Fruit fly (Drosophila melanogaster) whole organism, embryonic: Measurements from ENCODE around the gene Piezo.

Experiments used
- Adf1 ChIP-seq: fragments of 200-800 bp; sonication (Bioruptor generic); IDR thresholded peaks from 2 replicates; pipeline ENCODE4 v1.3.6; 2022; ENCODE audit warnings: missing biosample characterization, missing genetic modification characterization
- CG10979 ChIP-seq: fragments of 200-800 bp; sonication (Bioruptor generic); optimal IDR thresholded peaks from 2 replicates; lab custom pipeline; 2018; ENCODE audit warnings: missing biosample characterization, mild to moderate bottlenecking, missing genetic modification characterization, moderate library complexity
- CG11696 ChIP-seq: fragments of 200-800 bp; sonication (Bioruptor generic); IDR thresholded peaks from 2 replicates; pipeline ENCODE4 v1.3.6; 2022; ENCODE audit warnings: missing biosample characterization, missing genetic modification characterization
- CG12769 ChIP-seq: fragments of 200-800 bp; sonication (Bioruptor generic); optimal IDR thresholded peaks from 2 replicates; lab custom pipeline; 2019; ENCODE audit warnings: missing biosample characterization, mild to moderate bottlenecking, missing genetic modification characterization, moderate library complexity
- CG14441 ChIP-seq: fragments of 200-800 bp; sonication (Bioruptor generic); IDR thresholded peaks from 2 replicates; pipeline ENCODE4 v1.3.6; 2022; ENCODE audit warnings: missing biosample characterization, missing genetic modification characterization
- CG15269 ChIP-seq: fragments of 200-800 bp; sonication (Bioruptor generic); optimal IDR thresholded peaks from 2 replicates; lab custom pipeline; 2018; ENCODE audit warnings: missing biosample characterization, mild to moderate bottlenecking, missing genetic modification characterization, moderate library complexity
- CG18262 ChIP-seq: fragments of 200-800 bp; optimal IDR thresholded peaks from 3 replicates; lab custom pipeline; 2019; ENCODE audit warnings: missing biosample characterization, mild to moderate bottlenecking, missing genetic modification characterization, moderate library complexity
- CG18476 ChIP-seq: fragments of 200-800 bp; sonication (Bioruptor generic); optimal IDR thresholded peaks from 2 replicates; lab custom pipeline; 2016; ENCODE audit warnings: missing biosample characterization, mild to moderate bottlenecking, missing genetic modification characterization
- CG18619 ChIP-seq: fragments of 200-800 bp; sonication (Bioruptor generic); optimal IDR thresholded peaks from 3 replicates; lab custom pipeline; 2017; ENCODE audit warnings: missing biosample characterization, mild to moderate bottlenecking, missing genetic modification characterization
- CG34224 ChIP-seq: fragments of 200-800 bp; sonication (Bioruptor generic); IDR thresholded peaks from 3 replicates; pipeline ENCODE4 v1.3.6; 2022; ENCODE audit warnings: missing biosample characterization, missing genetic modification characterization; ENCODE audit not compliant: partially characterized antibody
- CG4404 ChIP-seq: fragments of 200-800 bp; sonication (Bioruptor generic); IDR thresholded peaks from 2 replicates; pipeline ENCODE4 v1.3.6; 2022; ENCODE audit warnings: missing biosample characterization, missing genetic modification characterization
- CG4707 ChIP-seq: fragments of 200-800 bp; sonication (Bioruptor generic); optimal IDR thresholded peaks from 2 replicates; lab custom pipeline; 2018; ENCODE audit warnings: missing biosample characterization, mild to moderate bottlenecking, missing genetic modification characterization, moderate library complexity
- CG6689 ChIP-seq: fragments of 200-800 bp; sonication (Bioruptor generic); IDR thresholded peaks from 2 replicates; pipeline ENCODE4 v1.3.6; 2022; ENCODE audit warnings: missing biosample characterization, missing genetic modification characterization
- CG6854 ChIP-seq: fragments of 200-800 bp; sonication (Bioruptor generic); optimal IDR thresholded peaks from 3 replicates; lab custom pipeline; 2017; ENCODE audit warnings: missing biosample characterization, mild to moderate bottlenecking, missing genetic modification characterization
- CG7786 ChIP-seq: fragments of 200-800 bp; sonication (Bioruptor generic); optimal IDR thresholded peaks from 2 replicates; lab custom pipeline; 2016; ENCODE audit warnings: missing biosample characterization, missing genetic modification characterization
- CG8924 ChIP-seq: fragments of 200-800 bp; optimal IDR thresholded peaks from 3 replicates; lab custom pipeline; 2019; ENCODE audit warnings: missing biosample characterization, mild to moderate bottlenecking, missing genetic modification characterization, moderate library complexity
- CG9437 ChIP-seq: fragments of 200-800 bp; sonication (Bioruptor generic); optimal IDR thresholded peaks from 2 replicates; lab custom pipeline; 2018; ENCODE audit warnings: missing biosample characterization, mild to moderate bottlenecking, missing genetic modification characterization
- Dad ChIP-seq: fragments of 200-800 bp; sonication (Bioruptor generic); optimal IDR thresholded peaks from 3 replicates; lab custom pipeline; 2016; ENCODE audit warnings: missing biosample characterization, missing genetic modification characterization
- Dref ChIP-seq: fragments of 200-800 bp; sonication (Bioruptor generic); IDR thresholded peaks from 2 replicates; pipeline ENCODE4 v1.3.6; 2022; ENCODE audit warnings: missing biosample characterization, missing genetic modification characterization
- Ets65A ChIP-seq: fragments of 200-800 bp; sonication (Bioruptor generic); peaks from one replicate; lab custom pipeline; 2016; ENCODE audit warnings: missing biosample characterization, missing genetic modification characterization
- Fer1 ChIP-seq: fragments of 200-800 bp; sonication (Bioruptor generic); optimal IDR thresholded peaks from 2 replicates; lab custom pipeline; 2017; ENCODE audit warnings: missing biosample characterization, mild to moderate bottlenecking, missing genetic modification characterization
- Gug ChIP-seq: fragments of 200-800 bp; sonication (Bioruptor generic); IDR thresholded peaks from 4 replicates; pipeline ENCODE4 v1.3.6; 2022; ENCODE audit warnings: missing biosample characterization, missing genetic modification characterization
- Hr3 ChIP-seq: fragments of 200-800 bp; sonication (Bioruptor generic); optimal IDR thresholded peaks from 3 replicates; lab custom pipeline; 2016; ENCODE audit warnings: missing biosample characterization, missing genetic modification characterization
- Hr39 ChIP-seq: fragments of >200 bp; optimal IDR thresholded peaks from 2 replicates; lab custom pipeline; 2017
- Jarid2 ChIP-seq: fragments of 200-800 bp; sonication (Bioruptor generic); optimal IDR thresholded peaks from 3 replicates; lab custom pipeline; 2017; ENCODE audit warnings: mild to moderate bottlenecking, missing biosample characterization, missing genetic modification reagents, missing genetic modification characterization
- Taf1 ChIP-seq: fragments of 200-800 bp; sonication (Bioruptor generic); IDR thresholded peaks from 2 replicates; pipeline ENCODE4 v1.3.6; 2022; ENCODE audit warnings: missing biosample characterization, missing genetic modification characterization
- br ChIP-seq: fragments of >200 bp; optimal IDR thresholded peaks from 2 replicates; lab custom pipeline; 2017
- ci ChIP-seq: fragments of 200-800 bp; sonication (Bioruptor generic); IDR thresholded peaks from 3 replicates; pipeline ENCODE4 v1.3.6; 2022; ENCODE audit warnings: missing biosample characterization, missing genetic modification characterization
- dmrt11E ChIP-seq: fragments of 200-800 bp; sonication (Bioruptor generic); optimal IDR thresholded peaks from 3 replicates; lab custom pipeline; 2018; ENCODE audit warnings: missing biosample characterization, mild to moderate bottlenecking, missing genetic modification characterization, moderate library complexity
- eve ChIP-seq, 2 experiments: fragments of >200 bp; optimal IDR thresholded peaks; 2 replicates each; lab custom pipeline; 2017; ENCODE audit warnings: missing biosample characterization in 2 of 2, missing genetic modification characterization in 2 of 2
- exex ChIP-seq: fragments of 200-800 bp; sonication (Bioruptor generic); optimal IDR thresholded peaks from 4 replicates; lab custom pipeline; 2018; ENCODE audit warnings: missing biosample characterization, mild to moderate bottlenecking, missing genetic modification characterization, moderate library complexity
- gcm ChIP-seq: fragments of 200-800 bp; sonication (Bioruptor generic); optimal IDR thresholded peaks from 2 replicates; lab custom pipeline; 2019; ENCODE audit warnings: missing biosample characterization, mild to moderate bottlenecking, missing genetic modification characterization, moderate library complexity
- gfzf ChIP-seq: fragments of 200-800 bp; sonication (Bioruptor generic); optimal IDR thresholded peaks from 2 replicates; lab custom pipeline; 2016; ENCODE audit warnings: missing biosample characterization, mild to moderate bottlenecking, missing genetic modification characterization, moderate library complexity
- gsb ChIP-seq: fragments of 200-800 bp; sonication (Bioruptor generic); IDR thresholded peaks from 2 replicates; pipeline ENCODE4 v1.3.6; 2022; ENCODE audit warnings: missing biosample characterization, missing genetic modification characterization
- insv ChIP-seq, 2 experiments: fragments of 200-800 bp; sonication (Bioruptor generic); optimal IDR thresholded peaks; 3 replicates each; lab custom pipeline; 2016 to 2018; ENCODE audit warnings: missing biosample characterization in 2 of 2, missing genetic modification characterization in 2 of 2
- nom ChIP-seq: fragments of 200-800 bp; sonication (Bioruptor generic); optimal IDR thresholded peaks from 2 replicates; lab custom pipeline; 2017; ENCODE audit warnings: missing biosample characterization, missing genetic modification characterization, mild to moderate bottlenecking, moderate library complexity, missing genetic modification reagents
- pan ChIP-seq, 4 experiments: fragments of >200 bp in 3 of 4; fragments of 200-800 bp in 1 of 4; sonication (Bioruptor generic) in 1 of 4; optimal IDR thresholded peaks in 3 of 4; IDR thresholded peaks in 1 of 4; 2 replicates each; pipeline versions ENCODE4 v1.3.6 to Lab custom; 2017 to 2022; ENCODE audit warnings: missing biosample characterization in 2 of 4, missing genetic modification characterization in 2 of 4, mixed read lengths in 1 of 4
- phol ChIP-seq: fragments of 200-800 bp; sonication (Bioruptor generic); optimal IDR thresholded peaks from 3 replicates; lab custom pipeline; 2018; ENCODE audit warnings: missing biosample characterization, mild to moderate bottlenecking, missing genetic modification characterization, moderate library complexity
- pita ChIP-seq: fragments of 200-800 bp; sonication (Bioruptor generic); optimal IDR thresholded peaks from 2 replicates; lab custom pipeline; 2017; ENCODE audit warnings: missing biosample characterization, mild to moderate bottlenecking, missing genetic modification characterization
- pnt ChIP-seq: fragments of 200-800 bp; sonication (Bioruptor generic); optimal IDR thresholded peaks from 3 replicates; lab custom pipeline; 2016; ENCODE audit warnings: missing biosample characterization, missing genetic modification characterization
- pros ChIP-seq: fragments of 200-800 bp; sonication (Bioruptor generic); optimal IDR thresholded peaks from 3 replicates; lab custom pipeline; 2019; ENCODE audit warnings: missing biosample characterization, mild to moderate bottlenecking, missing genetic modification characterization, moderate library complexity
- pzg ChIP-seq: fragments of 200-800 bp; sonication (Bioruptor generic); optimal IDR thresholded peaks from 3 replicates; lab custom pipeline; 2018; ENCODE audit warnings: missing biosample characterization, mild to moderate bottlenecking, missing genetic modification characterization, moderate library complexity
- seq ChIP-seq: fragments of 200-800 bp; sonication (Bioruptor generic); IDR thresholded peaks from 2 replicates; pipeline ENCODE4 v1.3.6; 2022; ENCODE audit warnings: missing biosample characterization, missing genetic modification characterization
- sisA ChIP-seq: fragments of 200-800 bp; sonication (Bioruptor generic); IDR thresholded peaks from 2 replicates; pipeline ENCODE4 v1.3.6; 2022; ENCODE audit warnings: missing biosample characterization, missing genetic modification characterization
- sob ChIP-seq: fragments of 200-800 bp; sonication (Bioruptor generic); IDR thresholded peaks from 2 replicates; pipeline ENCODE4 v1.3.6; 2022; ENCODE audit warnings: missing biosample characterization, missing genetic modification characterization
- sug ChIP-seq: fragments of 200-800 bp; optimal IDR thresholded peaks from 2 replicates; lab custom pipeline; 2019; ENCODE audit warnings: missing biosample characterization, mild to moderate bottlenecking, missing genetic modification characterization, moderate library complexity
- tap ChIP-seq: fragments of 200-800 bp; optimal IDR thresholded peaks from 3 replicates; lab custom pipeline; 2019; ENCODE audit warnings: missing biosample characterization, mild to moderate bottlenecking, missing genetic modification characterization, moderate library complexity
- ttk ChIP-seq: fragments of 200-800 bp; sonication (Bioruptor generic); IDR thresholded peaks from 2 replicates; pipeline ENCODE4 v2.1.2; 2022; ENCODE audit warnings: missing biosample characterization, missing genetic modification characterization
- zen2 ChIP-seq: fragments of 200-800 bp; sonication (Bioruptor generic); IDR thresholded peaks from 3 replicates; pipeline ENCODE4 v1.3.6; 2022; ENCODE audit warnings: missing biosample characterization, missing genetic modification characterization; ENCODE audit not compliant: partially characterized antibody
- zfh2 ChIP-seq: fragments of 200-800 bp; sonication (Bioruptor generic); optimal IDR thresholded peaks from 2 replicates; lab custom pipeline; 2016; ENCODE audit warnings: missing biosample characterization, missing genetic modification characterization

Piezo gene

dm6 chr2L:8212666-8213270, 49.9 kb downstream of the Piezo start, which contains the start of the genes CG8372 and CG8360 (continued):
- TF ChIP-seq CG8924, result peak; percentile 98
- TF ChIP-seq CG12769, result peak; percentile 98
- TF ChIP-seq pan (optimal IDR thresholded peaks at IDR 0.05; lab: Kevin White, UChicago), result no peak
- peak in 1 of 2 experiments; percentile 100 for TF ChIP-seq pan (GFP tag; optimal IDR thresholded peaks at IDR 0.05 in 1 of 2, IDR thresholded peaks at IDR 0.05 in 1 of 2)
- TF ChIP-seq CG14441 (GFP tag; lab: Robert Waterston, UW), result peak; percentile 99
- TF ChIP-seq seq (GFP tag; lab: Robert Waterston, UW), result peak; percentile 99
- no peak for TF ChIP-seq br (lab: Kevin White, UChicago)
- TF ChIP-seq zen2 (GFP tag; lab: Robert Waterston, UW), result no peak
- peak; percentile 97 for TF ChIP-seq CG6854 (GFP tag; lab: Kevin White, UChicago)
- peak; percentile 61 to 77 for TF ChIP-seq insv (GFP tag; optimal IDR thresholded peaks at IDR 0.05; lab: Kevin White, UChicago)
- peak; percentile 98 for TF ChIP-seq gsb (GFP tag; lab: Robert Waterston, UW)
- peak; percentile 51 for TF ChIP-seq Dref
- peak; percentile 95 for TF ChIP-seq dmrt11E (tag; lab: Kevin White, UChicago)
- peak; percentile 99 for TF ChIP-seq pnt (GFP tag; lab: Kevin White, UChicago)
- peak; percentile 90 for TF ChIP-seq Adf1 (GFP tag; lab: Robert Waterston, UW)
- TF ChIP-seq pros (GFP tag; lab: Kevin White, UChicago), result peak; percentile 65
- TF ChIP-seq nom (GFP tag; lab: Kevin White, UChicago), result peak; percentile 98
- peak in 1 of 2 experiments; percentile 46 for TF ChIP-seq eve (GFP tag; optimal IDR thresholded peaks at IDR 0.05; lab: Kevin White, UChicago)
- TF ChIP-seq CG9437 (GFP tag; lab: Kevin White, UChicago), result peak; percentile 95
- TF ChIP-seq sob (GFP tag; lab: Robert Waterston, UW), result peak; percentile 99
- TF ChIP-seq gcm, result peak; percentile 98
- TF ChIP-seq Ets65A (GFP tag; lab: Kevin White, UChicago), result peak; percentile 100
- peak; percentile 99 for TF ChIP-seq ci
- peak; percentile 97 for TF ChIP-seq sug (tag; lab: Kevin White, UChicago)
- peak; percentile 99 for TF ChIP-seq CG6689
- TF ChIP-seq Hr39 (lab: Kevin White, UChicago), result no peak
- peak; percentile 98 for TF ChIP-seq Taf1 (GFP tag; lab: Robert Waterston, UW)
- TF ChIP-seq gfzf (GFP tag; lab: Kevin White, UChicago), result peak; percentile 46
- peak; percentile 99 for TF ChIP-seq CG7786
- TF ChIP-seq sisA (GFP tag; lab: Robert Waterston, UW), result peak; percentile 99
- TF ChIP-seq CG18476 (GFP tag; lab: Kevin White, UChicago), result peak; percentile 98
- TF ChIP-seq exex (tag; lab: Kevin White, UChicago), result peak; percentile 93
- peak; percentile 95 for TF ChIP-seq CG4707 (GFP tag; lab: Kevin White, UChicago)
- TF ChIP-seq Jarid2 (GFP tag; lab: Kevin White, UChicago), result peak; percentile 92
- TF ChIP-seq phol (tag; lab: Kevin White, UChicago), result peak; percentile 99
- peak; percentile 99 for TF ChIP-seq Fer1
- peak; percentile 96 for TF ChIP-seq CG11696
- TF ChIP-seq CG18619 (GFP tag; lab: Kevin White, UChicago), result peak; percentile 98
- no peak for TF ChIP-seq pita (GFP tag; lab: Kevin White, UChicago)
- TF ChIP-seq CG10979, result peak; percentile 98
- peak; percentile 42; the same call in 2 of the 3 replicates for TF ChIP-seq CG34224 (GFP tag; lab: Robert Waterston, UW)
- TF ChIP-seq zfh2 (GFP tag; lab: Kevin White, UChicago), result peak; percentile 99
- TF ChIP-seq tap (tag; lab: Kevin White, UChicago), result peak; percentile 98
- TF ChIP-seq CG15269 (tag; lab: Kevin White, UChicago), result peak; percentile 99
- TF ChIP-seq Gug (GFP tag; lab: Robert Waterston, UW), result peak; percentile 99
- TF ChIP-seq Hr3 (GFP tag; lab: Kevin White, UChicago), result peak; percentile 99
- TF ChIP-seq Dad (GFP tag; lab: Kevin White, UChicago), result peak; percentile 99
- peak; percentile 99 for TF ChIP-seq ttk (GFP tag; lab: Robert Waterston, UW)
- TF ChIP-seq CG18262 (tag; lab: Kevin White, UChicago), result peak; percentile 98
- TF ChIP-seq CG4404 (GFP tag; lab: Robert Waterston, UW), result peak; percentile 99
- TF ChIP-seq pzg (GFP tag; lab: Kevin White, UChicago), result peak; percentile 74
